Worm (Caenorhabditis elegans) whole organism, mixed stage, embryonic: ENCODE data around the gene ZC21.8.

Experiments used
- M03D4.4 ChIP-seq: sonication (generic microtip); optimal IDR thresholded peaks from 2 replicates; lab custom pipeline; 2017; ENCODE audit warnings: mild to moderate bottlenecking, missing genetic modification characterization, missing compliant biosample characterization
- bed-3 ChIP-seq: fragments of 200-800 bp; sonication (Bioruptor generic); optimal IDR thresholded peaks from 3 replicates; lab custom pipeline; 2018; ENCODE audit warnings: mild to moderate bottlenecking, missing genetic modification characterization, moderate library complexity, missing compliant biosample characterization
- blmp-1 ChIP-seq: fragments of 150-350 bp; optimal IDR thresholded peaks from 2 replicates; lab custom pipeline; 2014; ENCODE audit warnings: missing biosample characterization, missing genetic modification characterization
- ceh-39 ChIP-seq: fragments of 150-350 bp; optimal IDR thresholded peaks from 2 replicates; lab custom pipeline; 2014; ENCODE audit warnings: missing biosample characterization, missing genetic modification characterization
- ceh-43 ChIP-seq: fragments of 200-800 bp; sonication (Bioruptor generic); optimal IDR thresholded peaks from 2 replicates; lab custom pipeline; 2018; ENCODE audit warnings: mild to moderate bottlenecking, missing genetic modification characterization, moderate library complexity, missing compliant biosample characterization
- ceh-83 ChIP-seq: fragments of 200-800 bp; sonication (Bioruptor generic); optimal IDR thresholded peaks from 2 replicates; lab custom pipeline; 2018; ENCODE audit warnings: mild to moderate bottlenecking, missing genetic modification characterization, missing compliant biosample characterization
- ces-1 ChIP-seq: fragments of 150-350 bp; optimal IDR thresholded peaks from 2 replicates; lab custom pipeline; 2014; ENCODE audit warnings: missing biosample characterization, missing genetic modification reagents, missing genetic modification characterization
- cnd-1 ChIP-seq: fragments of 200-800 bp; sonication (Bioruptor generic); optimal IDR thresholded peaks from 2 replicates; lab custom pipeline; 2018; ENCODE audit warnings: mild to moderate bottlenecking, missing genetic modification characterization, missing compliant biosample characterization
- drap-1 ChIP-seq: fragments of 200-800 bp; sonication (Bioruptor generic); optimal IDR thresholded peaks from 3 replicates; lab custom pipeline; 2018; ENCODE audit warnings: mild to moderate bottlenecking, missing genetic modification characterization, missing compliant biosample characterization
- elt-1 ChIP-seq: sonication (generic microtip); optimal IDR thresholded peaks from 2 replicates; lab custom pipeline; 2017; ENCODE audit warnings: missing genetic modification characterization, mild to moderate bottlenecking, missing compliant biosample characterization, antibody characterized with exemption, moderate library complexity, borderline replicate concordance; ENCODE audit not compliant: insufficient read depth
- elt-3 ChIP-seq: fragments of 150-350 bp; optimal IDR thresholded peaks from 2 replicates; lab custom pipeline; 2014; ENCODE audit warnings: missing biosample characterization, missing genetic modification characterization
- flh-1 ChIP-seq: fragments of 200-800 bp; sonication (Bioruptor generic); optimal IDR thresholded peaks from 2 replicates; lab custom pipeline; 2018; ENCODE audit warnings: mild to moderate bottlenecking, missing genetic modification characterization, moderate library complexity, missing compliant biosample characterization
- ham-2 ChIP-seq: fragments of 200-800 bp; sonication (Bioruptor generic); optimal IDR thresholded peaks from 2 replicates; lab custom pipeline; 2018; ENCODE audit warnings: mild to moderate bottlenecking, missing genetic modification characterization, missing compliant biosample characterization
- hlh-1 ChIP-seq: fragments of 150-350 bp; optimal IDR thresholded peaks from 2 replicates; lab custom pipeline; 2014; ENCODE audit warnings: missing biosample characterization, missing genetic modification reagents, missing genetic modification characterization
- lin-13 ChIP-seq: fragments of 150-350 bp; optimal IDR thresholded peaks from 2 replicates; lab custom pipeline; 2014; ENCODE audit warnings: missing biosample characterization, missing genetic modification characterization
- lin-32 ChIP-seq: fragments of 200-800 bp; sonication (Bioruptor generic); optimal IDR thresholded peaks from 2 replicates; lab custom pipeline; 2018; ENCODE audit warnings: mild to moderate bottlenecking, missing genetic modification characterization, missing compliant biosample characterization
- lsy-2 ChIP-seq: fragments of 150-350 bp; optimal IDR thresholded peaks from 2 replicates; lab custom pipeline; 2014; ENCODE audit warnings: missing biosample characterization, missing genetic modification characterization
- mab-5 ChIP-seq: fragments of 150-350 bp; optimal IDR thresholded peaks from 2 replicates; lab custom pipeline; 2014; ENCODE audit warnings: missing biosample characterization, missing genetic modification characterization
- mep-1 ChIP-seq: fragments of 150-350 bp; optimal IDR thresholded peaks from 2 replicates; lab custom pipeline; 2017; ENCODE audit warnings: missing biosample characterization, missing genetic modification reagents, missing genetic modification characterization, inconsistent platforms
- mls-2 ChIP-seq: sonication (generic microtip); optimal IDR thresholded peaks from 2 replicates; lab custom pipeline; 2016; ENCODE audit warnings: mild to moderate bottlenecking, missing genetic modification characterization, moderate library complexity, missing compliant biosample characterization
- nhr-12 ChIP-seq: fragments of 150-350 bp; optimal IDR thresholded peaks from 2 replicates; lab custom pipeline; 2014; ENCODE audit warnings: missing biosample characterization, missing genetic modification characterization
- nhr-2 ChIP-seq: fragments of 150-350 bp; optimal IDR thresholded peaks from 2 replicates; lab custom pipeline; 2014; ENCODE audit warnings: missing biosample characterization, missing genetic modification characterization
- nhr-237 ChIP-seq: fragments of 150-350 bp; optimal IDR thresholded peaks from 2 replicates; lab custom pipeline; 2014; ENCODE audit warnings: missing biosample characterization, missing genetic modification characterization
- nhr-28 ChIP-seq: fragments of 150-350 bp; optimal IDR thresholded peaks from 2 replicates; lab custom pipeline; 2014; ENCODE audit warnings: missing biosample characterization, missing genetic modification characterization
- nhr-76 ChIP-seq: sonication (generic microtip); optimal IDR thresholded peaks from 2 replicates; lab custom pipeline; 2017; ENCODE audit warnings: missing biosample characterization, missing genetic modification characterization
- pha-4 ChIP-seq: fragments of 150-350 bp; optimal IDR thresholded peaks from 2 replicates; lab custom pipeline; 2018; ENCODE audit warnings: missing biosample characterization, missing genetic modification reagents, missing genetic modification characterization
- sem-2 ChIP-seq: fragments of 200-800 bp; sonication (Bioruptor generic); optimal IDR thresholded peaks from 2 replicates; lab custom pipeline; 2018; ENCODE audit warnings: mild to moderate bottlenecking, missing genetic modification characterization, missing compliant biosample characterization
- snpc-4 ChIP-seq: fragments of 150-350 bp; optimal IDR thresholded peaks from 2 replicates; lab custom pipeline; 2014; ENCODE audit warnings: missing biosample characterization, missing genetic modification characterization
- sptf-1 ChIP-seq: sonication (generic microtip); optimal IDR thresholded peaks from 2 replicates; lab custom pipeline; 2017; ENCODE audit warnings: mild to moderate bottlenecking, missing genetic modification characterization, moderate library complexity, missing compliant biosample characterization
- tbx-8 ChIP-seq: fragments of 200-800 bp; sonication (Bioruptor generic); optimal IDR thresholded peaks from 2 replicates; lab custom pipeline; 2018; ENCODE audit warnings: mild to moderate bottlenecking, missing genetic modification characterization, moderate library complexity, missing compliant biosample characterization
- unc-120 ChIP-seq: sonication (generic microtip); optimal IDR thresholded peaks from 2 replicates; lab custom pipeline; 2017; ENCODE audit warnings: missing genetic modification characterization, missing compliant biosample characterization; ENCODE audit not compliant: poor library complexity, severe bottlenecking
- unc-39 ChIP-seq: fragments of 150-350 bp; optimal IDR thresholded peaks from 2 replicates; lab custom pipeline; 2014; ENCODE audit warnings: missing biosample characterization, missing genetic modification characterization
- unc-62 ChIP-seq: fragments of 150-350 bp; optimal IDR thresholded peaks from 2 replicates; lab custom pipeline; 2014; ENCODE audit warnings: missing biosample characterization, missing genetic modification reagents, missing genetic modification characterization
- zip-8 ChIP-seq: fragments of 150-350 bp; optimal IDR thresholded peaks from 2 replicates; lab custom pipeline; 2014; ENCODE audit warnings: missing biosample characterization, missing genetic modification characterization
- ztf-11 ChIP-seq: fragments of 150-350 bp; optimal IDR thresholded peaks from 2 replicates; lab custom pipeline; 2014; ENCODE audit warnings: missing biosample characterization, missing genetic modification characterization

The ZC21.8 gene

ce11 chrIII:8519886-8520285 is at the start of gene ZC21.8:
Gene ZC21.8, minus strand, starts transcription at chrIII:8519986.
- TF ChIP-seq nhr-28 (tag; lab: Kevin White, UChicago) = no peak
- no peak for TF ChIP-seq unc-62 (GFP tag; lab: Kevin White, UChicago)
- no peak for TF ChIP-seq drap-1
- no peak for TF ChIP-seq snpc-4 (tag; lab: Kevin White, UChicago)
- no peak for TF ChIP-seq zip-8
- no peak for TF ChIP-seq nhr-12 (tag; lab: Kevin White, UChicago)
- TF ChIP-seq lsy-2 (tag; lab: Kevin White, UChicago) = no peak
- no peak for TF ChIP-seq ces-1 (GFP tag; lab: Kevin White, UChicago)
- no peak for TF ChIP-seq nhr-2 (tag; lab: Kevin White, UChicago)
- TF ChIP-seq hlh-1 (tag; lab: Kevin White, UChicago) = no peak
- TF ChIP-seq tbx-8 = no peak
- no peak for TF ChIP-seq lin-13 (tag; lab: Kevin White, UChicago)
- TF ChIP-seq nhr-76 (tag; lab: Kevin White, UChicago) = no peak
- no peak for TF ChIP-seq nhr-237 (tag; lab: Kevin White, UChicago)
- TF ChIP-seq, all 35 proteins: peak for 0

ce11 chrIII:8564372-8564771 is 44.6 kb upstream of the ZC21.8 start:
- TF ChIP-seq bed-3 (GFP tag; lab: Kevin White, UChicago) (no peak), unc-62 (GFP tag; lab: Kevin White, UChicago) (no peak), elt-1 (no peak), pha-4 (tag; lab: Kevin White, UChicago) (no peak), snpc-4 (tag; lab: Kevin White, UChicago) (no peak), sptf-1 (tag; lab: Kevin White, UChicago) (no peak), M03D4.4 (no peak), mep-1 (tag; lab: Kevin White, UChicago) (no peak), ces-1 (GFP tag; lab: Kevin White, UChicago) (no peak), drap-1 (no peak), lin-32 (GFP tag; lab: Kevin White, UChicago) (no peak), cnd-1 (no peak), ham-2 (GFP tag; lab: Kevin White, UChicago) (no peak), nhr-28 (tag; lab: Kevin White, UChicago) (no peak), sem-2 (no peak), unc-120 (tag; lab: Kevin White, UChicago) (no peak), ceh-83 (GFP tag; lab: Kevin White, UChicago) (no peak)

- TF ChIP-seq sem-2 (no peak), unc-62 (GFP tag; lab: Kevin White, UChicago) (no peak), nhr-28 (tag; lab: Kevin White, UChicago) (no peak), hlh-1 (tag; lab: Kevin White, UChicago) (no peak), blmp-1 (tag; lab: Kevin White, UChicago) (no peak), elt-3 (no peak)
These were observed 41.0 kb upstream of the ZC21.8 start, which contains the start of gene acdh-6 for ce11 chrIII:8560836-8561235. Gene acdh-6, plus strand, starts transcription at chrIII:8561136.

- peak; percentile 99 for TF ChIP-seq zip-8
- TF ChIP-seq nhr-12 (tag; lab: Kevin White, UChicago) = no peak
These were observed 40.6 kb upstream of the ZC21.8 start for ce11 chrIII:8560398-8560797.

DNA sequence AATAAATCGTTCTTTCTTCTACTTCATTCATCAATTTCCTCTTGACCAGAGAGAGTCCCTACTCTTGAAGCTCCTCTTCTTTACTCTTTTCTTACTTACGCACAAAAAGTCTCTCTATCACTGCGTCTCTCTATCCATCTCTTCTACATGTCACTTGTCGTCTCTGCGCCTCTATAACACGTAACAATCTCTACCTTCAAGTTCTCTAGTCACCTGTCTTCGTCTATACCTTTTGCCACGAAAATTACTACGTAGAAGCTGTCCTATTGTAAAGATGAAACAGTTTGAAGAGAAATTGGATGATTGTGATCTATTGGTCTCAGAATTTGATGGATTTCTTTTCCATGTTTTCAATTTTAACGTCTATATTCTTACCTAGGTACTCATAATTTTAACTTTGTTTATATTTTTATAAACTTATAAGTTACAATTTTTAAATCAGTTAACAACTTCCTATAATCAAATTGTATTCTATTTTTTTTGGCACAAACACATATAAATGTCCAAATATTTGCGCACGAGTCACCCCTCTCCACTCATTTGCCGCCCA is 37.1 kb upstream of the ZC21.8 start, which contains the start of gene C02D5.2:
Gene C02D5.2 (plus strand): TSS at position 500 of the 550 bp plus-strand sequence.
- TF ChIP-seq nhr-76 (tag; lab: Kevin White, UChicago) (no peak), unc-62 (GFP tag; lab: Kevin White, UChicago) (peak; percentile 97), drap-1 (no peak), lsy-2 (tag; lab: Kevin White, UChicago) (no peak), elt-3 (no peak), nhr-12 (tag; lab: Kevin White, UChicago) (no peak), unc-120 (tag; lab: Kevin White, UChicago) (peak; percentile 17), nhr-237 (tag; lab: Kevin White, UChicago) (no peak), mab-5 (no peak), flh-1 (GFP tag; lab: Kevin White, UChicago) (no peak), pha-4 (tag; lab: Kevin White, UChicago) (no peak), nhr-28 (tag; lab: Kevin White, UChicago) (no peak), sem-2 (no peak), lin-32 (GFP tag; lab: Kevin White, UChicago) (no peak), zip-8 (no peak), bed-3 (GFP tag; lab: Kevin White, UChicago) (no peak), hlh-1 (tag; lab: Kevin White, UChicago) (peak; percentile 98), ceh-43 (GFP tag; lab: Kevin White, UChicago) (no peak), M03D4.4 (peak; percentile 25), mep-1 (tag; lab: Kevin White, UChicago) (peak; percentile 12), ces-1 (GFP tag; lab: Kevin White, UChicago) (peak; percentile 47), elt-1 (no peak), ham-2 (GFP tag; lab: Kevin White, UChicago) (no peak), lin-13 (tag; lab: Kevin White, UChicago) (no peak), tbx-8 (no peak), snpc-4 (tag; lab: Kevin White, UChicago) (no peak), sptf-1 (tag; lab: Kevin White, UChicago) (no peak), ztf-11 (tag; lab: Kevin White, UChicago) (no peak), mls-2 (tag; lab: Kevin White, UChicago) (no peak), unc-39 (tag; lab: Kevin White, UChicago) (no peak), cnd-1 (no peak), blmp-1 (tag; lab: Kevin White, UChicago) (no peak), ceh-83 (GFP tag; lab: Kevin White, UChicago) (no peak), nhr-2 (tag; lab: Kevin White, UChicago) (no peak), ceh-39 (tag; lab: Kevin White, UChicago) (no peak)
- TF ChIP-seq, all 35 proteins: peak for 6
